Worm (Caenorhabditis elegans): ENCODE results near the gene pcyt-2.2.

ce11 chrX:7900180-7900579 lies 16.1 kb downstream of the pcyt-2.2 start:
- no peak for TF ChIP-seq lsy-2 (tag; optimal IDR thresholded peaks at IDR 0.05)
- TF ChIP-seq lin-13 (tag; optimal IDR thresholded peaks at IDR 0.05) = no peak
- no peak for TF ChIP-seq mep-1 (tag; optimal IDR thresholded peaks at IDR 0.05)
- no peak for TF ChIP-seq unc-39 (tag; optimal IDR thresholded peaks at IDR 0.05)
- no peak for TF ChIP-seq pha-4 (tag; optimal IDR thresholded peaks at IDR 0.05)
- no peak for TF ChIP-seq ztf-11 (tag; optimal IDR thresholded peaks at IDR 0.05)
